Fruit fly (Drosophila melanogaster): ENCODE results near the gene CG14079.

- TF ChIP-seq psq (optimal IDR thresholded peaks at IDR 0.05) = no peak
- TF ChIP-seq Sin3A (optimal IDR thresholded peaks at IDR 0.05) = no peak
- no peak for TF ChIP-seq ttk (optimal IDR thresholded peaks at IDR 0.05)
- TF ChIP-seq h (optimal IDR thresholded peaks at IDR 0.05) = no peak
Observed at dm6 chr3L:19100188-19100587, 2.4 kb downstream of the CG14079 start, which contains the start of gene Gem2.

All from Kc167 (cell line).